Fruit fly (Drosophila melanogaster): ENCODE data around the gene CG7950.

DNA sequence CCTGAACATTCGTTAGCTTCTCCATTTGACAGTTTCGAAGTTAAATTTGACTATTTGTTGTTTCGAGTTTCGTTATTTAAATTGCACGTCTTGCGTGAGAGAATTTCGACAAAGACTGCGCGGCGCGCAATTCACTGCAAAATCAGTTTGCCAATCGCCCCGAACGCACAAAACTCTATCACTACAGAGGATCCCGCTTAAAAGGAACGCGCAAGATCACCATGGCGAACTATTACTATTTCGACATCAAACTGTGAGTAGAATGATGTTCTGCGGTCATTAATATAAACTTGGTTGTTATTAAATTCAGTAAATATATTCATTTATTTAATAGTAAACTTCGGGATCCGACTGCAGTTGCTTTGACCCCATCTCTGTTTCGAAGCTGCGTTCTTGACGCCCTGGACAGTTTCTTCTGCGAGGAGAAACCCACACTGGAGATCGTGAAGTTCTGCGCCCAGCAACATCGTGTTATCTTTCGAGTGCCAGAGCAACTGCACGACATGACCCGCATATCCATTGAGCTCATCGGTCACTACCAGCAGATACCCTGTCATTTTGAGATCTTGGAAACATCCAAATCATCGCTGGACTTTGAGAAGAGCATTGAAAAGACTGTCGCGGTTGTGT, 629 bp upstream of the CG7950 start, which contains the start of the genes Rpp14b and spn-A:
- TF ChIP-seq pan (optimal IDR thresholded peaks at IDR 0.05): no peak
- TF ChIP-seq psq (optimal IDR thresholded peaks at IDR 0.05): no peak
- no peak for TF ChIP-seq usp (GFP tag; optimal IDR thresholded peaks at IDR 0.05)
- no peak for TF ChIP-seq Dll (optimal IDR thresholded peaks at IDR 0.05)
